Fruit fly (Drosophila melanogaster): ENCODE results near the gene CG14186.

- TF ChIP-seq usp (GFP tag; optimal IDR thresholded peaks at IDR 0.05) (no peak), pan (optimal IDR thresholded peaks at IDR 0.05) (no peak), psq (optimal IDR thresholded peaks at IDR 0.05) (no peak)
Measured at dm6 chr3L:20111434-20111833, 7.8 kb upstream of the CG14186 start, which contains the start of gene Ir76b.
